Worm (Caenorhabditis elegans) whole organism, late embryonic: ENCODE measurements around the gene ckb-2.

Experiments
- C38D4.7 ChIP-seq: fragments of 200-800 bp; sonication (Bioruptor generic); optimal IDR thresholded peaks from 2 replicates; lab custom pipeline; 2018; ENCODE audit warnings: mild to moderate bottlenecking, missing genetic modification characterization, moderate library complexity, missing compliant biosample characterization
- K02D7.2 ChIP-seq: sonication (generic microtip); optimal IDR thresholded peaks from 2 replicates; lab custom pipeline; 2017; ENCODE audit warnings: mild to moderate bottlenecking, missing genetic modification characterization, missing compliant biosample characterization
- K09A11.1 ChIP-seq: sonication (generic microtip); optimal IDR thresholded peaks from 2 replicates; lab custom pipeline; 2017; ENCODE audit warnings: antibody characterized with exemption, mild to moderate bottlenecking, missing genetic modification characterization, missing compliant biosample characterization; ENCODE audit not compliant: insufficient read depth
- Y22D7AL.16 ChIP-seq: sonication (generic microtip); optimal IDR thresholded peaks from 2 replicates; lab custom pipeline; 2016; ENCODE audit warnings: missing genetic modification characterization, missing compliant biosample characterization
- ahr-1 ChIP-seq: sonication (generic microtip); optimal IDR thresholded peaks from 2 replicates; lab custom pipeline; 2016; ENCODE audit warnings: missing genetic modification characterization, missing compliant biosample characterization
- ceh-14 ChIP-seq: sonication (generic microtip); optimal IDR thresholded peaks from 2 replicates; lab custom pipeline; 2016; ENCODE audit warnings: missing genotype, missing genetic modification characterization, missing compliant biosample characterization
- ceh-18 ChIP-seq: sonication (generic microtip); optimal IDR thresholded peaks from 2 replicates; lab custom pipeline; 2016; ENCODE audit warnings: missing genetic modification characterization, missing compliant biosample characterization
- ceh-2 ChIP-seq: sonication (generic microtip); optimal IDR thresholded peaks from 2 replicates; lab custom pipeline; 2016; ENCODE audit warnings: missing genotype, missing genetic modification characterization, missing compliant biosample characterization
- ceh-31 ChIP-seq: sonication (generic microtip); optimal IDR thresholded peaks from 2 replicates; lab custom pipeline; 2016; ENCODE audit warnings: missing genetic modification characterization, missing compliant biosample characterization
- ceh-45 ChIP-seq: fragments of 200-800 bp; sonication (Bioruptor generic); IDR thresholded peaks from 2 replicates; pipeline ENCODE4 v1.3.6; 2022; ENCODE audit warnings: missing genetic modification reagents, missing genetic modification characterization, missing compliant biosample characterization
- ceh-48 ChIP-seq: sonication (generic microtip); optimal IDR thresholded peaks from 2 replicates; lab custom pipeline; 2016; ENCODE audit warnings: missing genetic modification characterization, inconsistent platforms, missing compliant biosample characterization
- ceh-6 ChIP-seq: fragments of 200-800 bp; sonication (Bioruptor generic); optimal IDR thresholded peaks from 2 replicates; lab custom pipeline; 2018; ENCODE audit warnings: mild to moderate bottlenecking, missing genetic modification characterization, missing compliant biosample characterization
- dmd-4 ChIP-seq: sonication (generic microtip); optimal IDR thresholded peaks from 2 replicates; lab custom pipeline; 2016; ENCODE audit warnings: borderline replicate concordance, missing genetic modification characterization, missing compliant biosample characterization
- elt-2 ChIP-seq: sonication (generic microtip); optimal IDR thresholded peaks from 2 replicates; lab custom pipeline; 2016; ENCODE audit warnings: missing genetic modification reagents, missing genetic modification characterization, missing compliant biosample characterization
- elt-4 ChIP-seq: sonication (generic microtip); optimal IDR thresholded peaks from 2 replicates; lab custom pipeline; 2016; ENCODE audit warnings: missing genetic modification characterization, missing compliant biosample characterization
- eyg-1 ChIP-seq: sonication (generic microtip); optimal IDR thresholded peaks from 2 replicates; lab custom pipeline; 2016; ENCODE audit warnings: missing genotype, missing genetic modification characterization, missing compliant biosample characterization
- gmeb-2 ChIP-seq: sonication (generic microtip); optimal IDR thresholded peaks from 2 replicates; lab custom pipeline; 2016; ENCODE audit warnings: missing genetic modification characterization, inconsistent platforms, missing compliant biosample characterization
- hlh-15 ChIP-seq: sonication (generic microtip); optimal IDR thresholded peaks from 2 replicates; lab custom pipeline; 2016; ENCODE audit warnings: missing genetic modification characterization, missing compliant biosample characterization
- hlh-6 ChIP-seq: sonication (generic microtip); optimal IDR thresholded peaks from 2 replicates; lab custom pipeline; 2016; ENCODE audit warnings: missing genotype, missing genetic modification characterization, missing compliant biosample characterization
- hlh-8 ChIP-seq: sonication (generic microtip); optimal IDR thresholded peaks from 2 replicates; lab custom pipeline; 2016; ENCODE audit warnings: missing genotype, missing genetic modification characterization, missing compliant biosample characterization
- lin-11 ChIP-seq: fragments of 200-800 bp; sonication (Bioruptor generic); optimal IDR thresholded peaks from 2 replicates; lab custom pipeline; 2018; ENCODE audit warnings: mild to moderate bottlenecking, missing genetic modification characterization, missing compliant biosample characterization
- nfya-1 ChIP-seq: sonication (generic microtip); optimal IDR thresholded peaks from 2 replicates; lab custom pipeline; 2017; ENCODE audit warnings: missing genetic modification characterization, mild to moderate bottlenecking, missing compliant biosample characterization, antibody characterized with exemption, moderate library complexity
- nhr-232 ChIP-seq: sonication (generic microtip); optimal IDR thresholded peaks from 2 replicates; lab custom pipeline; 2016; ENCODE audit warnings: missing genetic modification characterization, missing compliant biosample characterization
- odd-2 ChIP-seq: sonication (generic microtip); optimal IDR thresholded peaks from 2 replicates; lab custom pipeline; 2017; ENCODE audit warnings: antibody characterized with exemption, mild to moderate bottlenecking, missing genetic modification characterization, missing compliant biosample characterization
- pag-3 ChIP-seq: sonication (generic microtip); optimal IDR thresholded peaks from 2 replicates; lab custom pipeline; 2016; ENCODE audit warnings: missing compliant biosample characterization, missing genetic modification characterization, borderline replicate concordance
- pqm-1 ChIP-seq: sonication (generic microtip); optimal IDR thresholded peaks from 2 replicates; lab custom pipeline; 2016; ENCODE audit warnings: missing genetic modification characterization, missing compliant biosample characterization
- sdc-2 ChIP-seq: sonication (generic microtip); optimal IDR thresholded peaks from 2 replicates; lab custom pipeline; 2016; ENCODE audit warnings: missing genotype, missing genetic modification characterization, missing compliant biosample characterization
- sox-4 ChIP-seq: sonication (generic microtip); optimal IDR thresholded peaks from 2 replicates; lab custom pipeline; 2017; ENCODE audit warnings: mild to moderate bottlenecking, missing genetic modification characterization, inconsistent platforms, missing compliant biosample characterization
- tbx-7 ChIP-seq: sonication (generic microtip); optimal IDR thresholded peaks from 2 replicates; lab custom pipeline; 2016; ENCODE audit warnings: missing genotype, missing genetic modification characterization, missing compliant biosample characterization
- ttx-3 ChIP-seq: sonication (generic microtip); optimal IDR thresholded peaks from 2 replicates; lab custom pipeline; 2016; ENCODE audit warnings: missing genetic modification reagents, missing genetic modification characterization, missing compliant biosample characterization
- unc-3 ChIP-seq, 2 experiments: fragments of 200-800 bp in 1 of 2; sonication (Bioruptor generic) in 1 of 2; sonication (generic microtip) in 1 of 2; conservative IDR thresholded peaks in 1 of 2; optimal IDR thresholded peaks in 1 of 2; 2 replicates each; pipeline versions ENCODE4 v1.3.6 to Lab custom; 2016 to 2022; ENCODE audit warnings: missing compliant biosample characterization in 2 of 2, missing genetic modification characterization in 2 of 2, missing genetic modification reagents in 1 of 2
- unc-42 ChIP-seq: sonication (generic microtip); optimal IDR thresholded peaks from 2 replicates; lab custom pipeline; 2016; ENCODE audit warnings: missing genotype, missing genetic modification characterization, missing compliant biosample characterization
- unc-55 ChIP-seq: sonication (generic microtip); optimal IDR thresholded peaks from 2 replicates; lab custom pipeline; 2017; ENCODE audit warnings: missing biosample characterization, missing genetic modification reagents, missing genetic modification characterization
- unc-86 ChIP-seq: sonication (generic microtip); optimal IDR thresholded peaks from 2 replicates; lab custom pipeline; 2016; ENCODE audit warnings: missing genetic modification characterization, missing compliant biosample characterization

Gene ckb-2

ce11 chrIII:4395857-4396256 lies 28.1 kb downstream of the ckb-2 start:
- TF ChIP-seq nfya-1 (tag; lab: Kevin White, UChicago) (peak; percentile 72), gmeb-2 (no peak)

ce11 chrIII:4397115-4397514 lies 29.4 kb downstream of the ckb-2 start, which contains the start of gene R07E5.5:
R07E5.5 (plus strand) TSS chrIII:4397415.
- TF ChIP-seq nhr-232, result no peak
- TF ChIP-seq ceh-48, result no peak
- TF ChIP-seq odd-2 (tag; lab: Kevin White, UChicago), result no peak
- TF ChIP-seq K02D7.2 (tag; lab: Kevin White, UChicago), result no peak
- no peak for TF ChIP-seq unc-55 (GFP tag; lab: Kevin White, UChicago)
- no peak for TF ChIP-seq unc-86 (tag; lab: Kevin White, UChicago)
- TF ChIP-seq ceh-6 (GFP tag; lab: Kevin White, UChicago), result no peak
- TF ChIP-seq elt-4 (tag; lab: Kevin White, UChicago), result no peak
- no peak for TF ChIP-seq elt-2
- no peak for TF ChIP-seq Y22D7AL.16 (tag; lab: Kevin White, UChicago)
- no peak for TF ChIP-seq gmeb-2
- TF ChIP-seq hlh-6, result no peak

- TF ChIP-seq ttx-3 (tag; lab: Kevin White, UChicago) (no peak), ceh-14 (tag; lab: Kevin White, UChicago) (no peak), C38D4.7 (no peak), dmd-4 (tag; lab: Kevin White, UChicago) (no peak), ceh-2 (tag; lab: Kevin White, UChicago) (no peak), ceh-18 (no peak), hlh-8 (tag; lab: Kevin White, UChicago) (no peak), sdc-2 (tag; lab: Kevin White, UChicago) (no peak), pqm-1 (tag; lab: Kevin White, UChicago) (no peak)
These were observed 30.7 kb downstream of the ckb-2 start, which contains the start of gene R07E5.6 for ce11 chrIII:4398463-4398862. R07E5.6 (plus strand) TSS chrIII:4398763.

- TF ChIP-seq hlh-15 (no peak), ceh-45 (no peak), dmd-4 (tag; lab: Kevin White, UChicago) (no peak), nfya-1 (tag; lab: Kevin White, UChicago) (no peak), ceh-48 (no peak), unc-3 (GFP tag; conservative IDR thresholded peaks at IDR 0.05; lab: Robert Waterston, UW) (no peak), unc-3 (tag; optimal IDR thresholded peaks at IDR 0.05; lab: Kevin White, UChicago) (no peak), sox-4 (no peak), ahr-1 (no peak), elt-2 (no peak), K09A11.1 (no peak), lin-11 (no peak)
These were observed 33.4 kb downstream of the ckb-2 start, which contains the start of gene R07E5.15 for ce11 chrIII:4401142-4401541. R07E5.15 (plus strand) TSS chrIII:4401442.

ce11 chrIII:4404339-4404836 lies 36.6 kb downstream of the ckb-2 start, which contains the start of the genes R07E5.17 and snfc-5:
R07E5.17 (minus strand) TSS chrIII:4404436.
snfc-5 (plus strand) TSS chrIII:4404786.
- TF ChIP-seq Y22D7AL.16 (tag; lab: Kevin White, UChicago) (no peak), ceh-14 (tag; lab: Kevin White, UChicago) (peak; percentile 44), ceh-31 (tag; lab: Kevin White, UChicago) (peak; percentile 27), unc-42 (tag; lab: Kevin White, UChicago) (peak; percentile 37), tbx-7 (no peak), ceh-18 (peak; percentile 25), K09A11.1 (no peak)

- TF ChIP-seq ceh-45, result no peak
- TF ChIP-seq gmeb-2, result no peak
- TF ChIP-seq nfya-1 (tag; lab: Kevin White, UChicago), result no peak
- TF ChIP-seq eyg-1 (tag; lab: Kevin White, UChicago), result no peak
- no peak for TF ChIP-seq tbx-7
- no peak for TF ChIP-seq pag-3 (tag; lab: Kevin White, UChicago)
These were observed 38.2 kb downstream of the ckb-2 start, which contains the start of gene rnp-4 for ce11 chrIII:4405986-4406385. rnp-4 (plus strand) TSS chrIII:4406286.
